Fruit fly (Drosophila melanogaster): ENCODE data around the gene CG11626.
A peak's percentile ranks its signal among the peaks of the same experiment; 100 is the strongest.

The CG11626 gene

DNA sequence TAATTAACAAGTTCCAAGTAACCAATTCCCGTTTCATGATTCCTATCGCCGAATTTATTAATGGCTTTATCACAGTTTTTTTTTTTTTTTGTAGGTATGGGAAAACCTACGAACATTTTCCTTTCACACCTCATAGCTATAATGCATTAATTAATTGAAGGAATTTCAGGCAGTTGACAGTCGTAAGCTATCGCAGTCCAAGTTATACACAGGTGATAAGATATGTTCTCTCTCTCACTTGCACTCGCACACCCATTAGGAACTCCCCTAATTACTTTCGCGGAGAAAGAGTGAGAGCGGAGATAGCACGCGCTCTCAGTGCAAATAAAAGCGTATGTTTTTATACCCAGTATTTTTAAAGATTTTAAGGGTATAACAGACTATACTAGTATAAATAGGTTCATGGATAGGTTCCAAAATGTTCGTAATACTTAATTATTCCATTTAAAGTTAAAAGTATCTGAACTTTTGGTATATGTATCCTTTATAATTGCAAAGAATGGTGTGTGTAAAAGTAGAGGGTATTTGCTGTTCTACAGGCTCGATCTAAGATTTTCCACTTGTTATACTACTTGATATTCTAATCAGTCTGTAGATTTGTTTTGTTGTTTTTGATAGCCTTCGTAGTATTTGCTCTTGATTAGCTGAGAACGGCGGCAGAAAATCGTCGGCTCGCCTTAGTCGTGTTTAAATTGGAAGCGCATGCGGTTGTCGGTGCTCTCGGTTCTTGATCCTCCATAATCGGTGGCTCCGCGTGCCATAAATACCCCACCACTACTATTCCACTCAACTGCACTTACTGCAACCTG, 51.9 kb downstream of the CG11626 start, which contains the start of gene Dys (continued):
- TF ChIP-seq CG11723 (GFP tag; optimal IDR thresholded peaks at IDR 0.05) (peak; percentile 64), CG7987 (GFP tag; optimal IDR thresholded peaks at IDR 0.05) (no peak), crol (GFP tag; IDR thresholded peaks at IDR 0.05) (no peak), CG5953 (GFP tag; IDR thresholded peaks at IDR 0.05) (peak; percentile 53; the same call in 1 of the 2 replicates), CG30403 (GFP tag; optimal IDR thresholded peaks at IDR 0.05) (peak; percentile 89), CG10274 (GFP tag; optimal IDR thresholded peaks at IDR 0.05) (peak; percentile 30), CG9797 (GFP tag; optimal IDR thresholded peaks at IDR 0.05) (no peak), CG17912 (GFP tag; optimal IDR thresholded peaks at IDR 0.05) (no peak), exex (tag; optimal IDR thresholded peaks at IDR 0.05) (peak; percentile 93), B-H1 (GFP tag; IDR thresholded peaks at IDR 0.05) (peak; percentile 75), CG3838 (GFP tag; optimal IDR thresholded peaks at IDR 0.05) (peak; percentile 35), CG7963 (GFP tag; IDR thresholded peaks at IDR 0.05; ENCODE audit: partially characterized antibody) (no peak), her (GFP tag; optimal IDR thresholded peaks at IDR 0.05) (peak; percentile 57), YL-1 (GFP tag; optimal IDR thresholded peaks at IDR 0.05) (no peak), ro (GFP tag; IDR thresholded peaks at IDR 0.05) (no peak; the same call in 1 of the 2 replicates), Atf6 (GFP tag; IDR thresholded peaks at IDR 0.05) (peak; percentile 90), CG7372 (GFP tag; IDR thresholded peaks at IDR 0.05) (peak; percentile 65), sug (tag; optimal IDR thresholded peaks at IDR 0.05) (peak; percentile 67), Pdp1 (GFP tag; optimal IDR thresholded peaks at IDR 0.05) (peak; percentile 81 to 84), Hey (tag; optimal IDR thresholded peaks at IDR 0.05) (peak; percentile 42), CG32532 (GFP tag; IDR thresholded peaks at IDR 0.05) (no peak; the same call in 1 of the 2 replicates), CG8290 (GFP tag; optimal IDR thresholded peaks at IDR 0.05) (no peak), CG8290 (tag; optimal IDR thresholded peaks at IDR 0.05) (peak in 1 of 2 experiments; percentile 88), CG2129 (GFP tag; IDR thresholded peaks at IDR 0.05; ENCODE audit: partially characterized antibody) (no peak), HLH54F (GFP tag; optimal IDR thresholded peaks at IDR 0.05) (peak; percentile 77), ac (GFP tag; optimal IDR thresholded peaks at IDR 0.05) (no peak), CG17568 (GFP tag; optimal IDR thresholded peaks at IDR 0.05) (peak; percentile 59), ranshi (GFP tag; IDR thresholded peaks at IDR 0.05) (no peak; the same call in 1 of the 2 replicates), CG14441 (GFP tag; IDR thresholded peaks at IDR 0.05) (peak; percentile 88), otp (GFP tag; IDR thresholded peaks at IDR 0.05) (no peak), zen (tag; optimal IDR thresholded peaks at IDR 0.05) (peak; percentile 83), CG11696 (GFP tag; IDR thresholded peaks at IDR 0.05) (peak; percentile 71), CG12744 (GFP tag; optimal IDR thresholded peaks at IDR 0.05) (peak; percentile 62), CG14014 (GFP tag; IDR thresholded peaks at IDR 0.05) (peak; percentile 86), CG1832 (GFP tag; optimal IDR thresholded peaks at IDR 0.05) (no peak), Jarid2 (GFP tag; optimal IDR thresholded peaks at IDR 0.05) (peak; percentile 44), CG3065 (GFP tag; optimal IDR thresholded peaks at IDR 0.05) (peak; percentile 1), disco-r (GFP tag; optimal IDR thresholded peaks at IDR 0.05) (peak; percentile 32), BEAF-32 (GFP tag; optimal IDR thresholded peaks at IDR 0.05) (no peak), Chrac-16 (GFP tag; optimal IDR thresholded peaks at IDR 0.05) (peak; percentile 82), cwo (GFP tag; optimal IDR thresholded peaks at IDR 0.05) (peak; percentile 92), Ets65A (GFP tag) (peak; percentile 74), Lhr (GFP tag; optimal IDR thresholded peaks at IDR 0.05) (peak; percentile 32), CG13894 (tag; optimal IDR thresholded peaks at IDR 0.05) (peak; percentile 88), CG12391 (tag; optimal IDR thresholded peaks at IDR 0.05) (peak; percentile 87), CG10366 (GFP tag; IDR thresholded peaks at IDR 0.05) (peak; percentile 83), CHES-1-like (GFP tag; optimal IDR thresholded peaks at IDR 0.05) (peak; percentile 72), CG5245 (GFP tag; optimal IDR thresholded peaks at IDR 0.05) (peak; percentile 63), dpn (GFP tag; optimal IDR thresholded peaks at IDR 0.05) (peak; percentile 82 to 86)
